Worm (Caenorhabditis elegans) whole organism, L2 larva: Measurements from ENCODE around the gene srsx-18.
A peak's percentile ranks its signal among the peaks of the same experiment; 100 is the strongest.

Source experiments
- C34F6.9 ChIP-seq: fragments of 150-350 bp; optimal IDR thresholded peaks from 2 replicates; lab custom pipeline; 2014; ENCODE audit warnings: missing biosample characterization, missing genetic modification characterization
- F13H6.1 ChIP-seq: sonication (generic microtip); optimal IDR thresholded peaks from 2 replicates; lab custom pipeline; 2016; ENCODE audit warnings: missing genetic modification characterization, missing compliant biosample characterization
- R02D3.7 ChIP-seq: fragments of 150-350 bp; optimal IDR thresholded peaks from 2 replicates; lab custom pipeline; 2014; ENCODE audit warnings: missing biosample characterization, missing genetic modification characterization
- Y55F3AM.14 ChIP-seq: fragments of 200-800 bp; sonication (Bioruptor generic); optimal IDR thresholded peaks from 2 replicates; lab custom pipeline; 2018; ENCODE audit warnings: mild to moderate bottlenecking, missing genetic modification characterization, missing compliant biosample characterization
- ZK546.5 ChIP-seq: sonication (generic microtip); optimal IDR thresholded peaks from 2 replicates; lab custom pipeline; 2017; ENCODE audit warnings: missing biosample characterization, missing genetic modification characterization
- aly-2 ChIP-seq: fragments of 150-350 bp; optimal IDR thresholded peaks from 2 replicates; lab custom pipeline; 2014; ENCODE audit warnings: missing biosample characterization, missing genetic modification characterization
- ama-1 ChIP-seq: fragments of 150-350 bp; optimal IDR thresholded peaks from 2 replicates; lab custom pipeline; 2018; ENCODE audit warnings: inconsistent platforms
- ceh-16 ChIP-seq: fragments of 150-350 bp; optimal IDR thresholded peaks from 2 replicates; lab custom pipeline; 2014; ENCODE audit warnings: missing biosample characterization, missing genetic modification characterization
- ceh-82 ChIP-seq: fragments of 150-350 bp; optimal IDR thresholded peaks from 2 replicates; lab custom pipeline; 2014; ENCODE audit warnings: missing biosample characterization, missing genetic modification characterization
- crh-2 ChIP-seq: sonication (generic microtip); optimal IDR thresholded peaks from 2 replicates; lab custom pipeline; 2017; ENCODE audit warnings: missing biosample characterization, missing genetic modification characterization
- egl-27 ChIP-seq: sonication (generic microtip); optimal IDR thresholded peaks from 3 replicates; lab custom pipeline; 2017; ENCODE audit warnings: missing biosample characterization, missing genetic modification reagents, missing genetic modification characterization
- elt-3 ChIP-seq: sonication (generic microtip); optimal IDR thresholded peaks from 2 replicates; lab custom pipeline; 2017; ENCODE audit warnings: missing biosample characterization, missing genetic modification characterization
- fos-1 ChIP-seq: fragments of 150-350 bp; optimal IDR thresholded peaks from 2 replicates; lab custom pipeline; 2014; ENCODE audit warnings: missing biosample characterization, missing genetic modification characterization
- gmeb-1 ChIP-seq: fragments of 150-350 bp; optimal IDR thresholded peaks from 2 replicates; lab custom pipeline; 2014; ENCODE audit warnings: missing biosample characterization, missing genetic modification characterization
- lin-11 ChIP-seq: fragments of 150-350 bp; sonication (generic microtip); optimal IDR thresholded peaks from 2 replicates; lab custom pipeline; 2014; ENCODE audit warnings: missing biosample characterization, missing genetic modification characterization, inconsistent platforms, mixed read lengths
- lin-13 ChIP-seq: fragments of 150-350 bp; optimal IDR thresholded peaks from 2 replicates; lab custom pipeline; 2014; ENCODE audit warnings: missing biosample characterization, missing genetic modification reagents, missing genetic modification characterization
- lin-39 ChIP-seq: fragments of 150-350 bp; optimal IDR thresholded peaks from 2 replicates; lab custom pipeline; 2014; ENCODE audit warnings: missing biosample characterization, missing genetic modification reagents, missing genetic modification characterization
- lsy-2 ChIP-seq, 2 experiments: fragments of 150-350 bp in 1 of 2; sonication (generic microtip) in 1 of 2; optimal IDR thresholded peaks; 2 replicates each; lab custom pipeline; 2014 to 2017; ENCODE audit warnings: missing biosample characterization in 2 of 2, missing genetic modification characterization in 2 of 2
- mab-5 ChIP-seq: fragments of 150-350 bp; optimal IDR thresholded peaks from 2 replicates; lab custom pipeline; 2014; ENCODE audit warnings: missing biosample characterization, missing genetic modification characterization
- mbf-1 ChIP-seq: sonication (generic microtip); optimal IDR thresholded peaks from 2 replicates; lab custom pipeline; 2017; ENCODE audit warnings: missing biosample characterization, missing genetic modification characterization
- mdl-1 ChIP-seq, 2 experiments: fragments of 150-350 bp in 1 of 2; sonication (generic microtip) in 1 of 2; optimal IDR thresholded peaks; 2 replicates each; lab custom pipeline; 2017; ENCODE audit warnings: missing biosample characterization in 2 of 2, missing genetic modification characterization in 2 of 2
- nhr-10 ChIP-seq: sonication (generic microtip); optimal IDR thresholded peaks from 2 replicates; lab custom pipeline; 2017; ENCODE audit warnings: missing biosample characterization, missing genetic modification characterization
- nhr-11 ChIP-seq: fragments of 150-350 bp; optimal IDR thresholded peaks from 2 replicates; lab custom pipeline; 2014; ENCODE audit warnings: missing biosample characterization, missing genetic modification characterization
- nhr-129 ChIP-seq: fragments of 150-350 bp; optimal IDR thresholded peaks from 2 replicates; lab custom pipeline; 2014; ENCODE audit warnings: missing biosample characterization, missing genetic modification characterization
- nhr-21 ChIP-seq: fragments of 150-350 bp; optimal IDR thresholded peaks from 2 replicates; lab custom pipeline; 2014; ENCODE audit warnings: missing biosample characterization, missing genetic modification characterization
- nhr-23 ChIP-seq: fragments of 150-350 bp; optimal IDR thresholded peaks from 2 replicates; lab custom pipeline; 2014; ENCODE audit warnings: missing biosample characterization, missing genetic modification reagents, missing genetic modification characterization
- nhr-25 ChIP-seq: fragments of 150-350 bp; sonication (generic microtip); optimal IDR thresholded peaks from 3 replicates; lab custom pipeline; 2014; ENCODE audit warnings: missing biosample characterization, missing genetic modification characterization
- nhr-6 ChIP-seq: fragments of 150-350 bp; optimal IDR thresholded peaks from 2 replicates; lab custom pipeline; 2014; ENCODE audit warnings: missing biosample characterization, missing genetic modification characterization
- nhr-77 ChIP-seq: fragments of 150-350 bp; optimal IDR thresholded peaks from 2 replicates; lab custom pipeline; 2014; ENCODE audit warnings: missing biosample characterization, missing genetic modification characterization
- peb-1 ChIP-seq: fragments of 150-350 bp; optimal IDR thresholded peaks from 2 replicates; lab custom pipeline; 2014; ENCODE audit warnings: missing biosample characterization, missing genetic modification characterization
- sem-4 ChIP-seq: fragments of 150-350 bp; optimal IDR thresholded peaks from 2 replicates; lab custom pipeline; 2014; ENCODE audit warnings: missing biosample characterization, missing genetic modification reagents, missing genetic modification characterization
- skn-1 ChIP-seq: sonication (generic microtip); optimal IDR thresholded peaks from 2 replicates; lab custom pipeline; 2017; ENCODE audit warnings: missing biosample characterization, missing genetic modification characterization
- sma-3 ChIP-seq: sonication (generic microtip); optimal IDR thresholded peaks from 2 replicates; lab custom pipeline; 2016; ENCODE audit warnings: missing genetic modification reagents, missing genetic modification characterization, missing compliant biosample characterization
- sma-9 ChIP-seq, 2 experiments: fragments of 150-350 bp in 1 of 2; sonication (generic microtip) in 1 of 2; optimal IDR thresholded peaks; 2 replicates each; lab custom pipeline; 2014 to 2016; ENCODE audit warnings: missing genetic modification characterization in 2 of 2, mild to moderate bottlenecking in 1 of 2, missing biosample characterization in 1 of 2, missing compliant biosample characterization in 1 of 2, missing genetic modification reagents in 1 of 2, moderate library complexity in 1 of 2
- snpc-4 ChIP-seq: fragments of 150-350 bp; optimal IDR thresholded peaks from 2 replicates; lab custom pipeline; 2014; ENCODE audit warnings: missing biosample characterization, missing genetic modification characterization
- unc-39 ChIP-seq: fragments of 150-350 bp; optimal IDR thresholded peaks from 2 replicates; lab custom pipeline; 2014; ENCODE audit warnings: missing biosample characterization, missing genetic modification characterization
- unc-55 ChIP-seq: fragments of 150-350 bp; sonication (generic microtip); optimal IDR thresholded peaks from 3 replicates; lab custom pipeline; 2014; ENCODE audit warnings: missing biosample characterization, missing genetic modification reagents, missing genetic modification characterization
- unc-62 ChIP-seq: fragments of 150-350 bp; optimal IDR thresholded peaks from 2 replicates; lab custom pipeline; 2014; ENCODE audit warnings: missing biosample characterization, missing genetic modification reagents, missing genetic modification characterization
- zag-1 ChIP-seq: fragments of 150-350 bp; optimal IDR thresholded peaks from 2 replicates; lab custom pipeline; 2014; ENCODE audit warnings: missing biosample characterization, missing genetic modification characterization
- ztf-1 ChIP-seq: fragments of 200-800 bp; sonication (Bioruptor generic); conservative IDR thresholded peaks from 2 replicates; pipeline ENCODE4 v1.3.6; 2022; ENCODE audit warnings: missing genetic modification characterization, missing compliant biosample characterization
- ztf-11 ChIP-seq: sonication (generic microtip); optimal IDR thresholded peaks from 2 replicates; lab custom pipeline; 2017; ENCODE audit warnings: missing biosample characterization, missing genetic modification characterization
- ztf-4 ChIP-seq: fragments of 150-350 bp; optimal IDR thresholded peaks from 2 replicates; lab custom pipeline; 2014; ENCODE audit warnings: missing biosample characterization, missing genetic modification characterization

srsx-18 gene

DNA sequence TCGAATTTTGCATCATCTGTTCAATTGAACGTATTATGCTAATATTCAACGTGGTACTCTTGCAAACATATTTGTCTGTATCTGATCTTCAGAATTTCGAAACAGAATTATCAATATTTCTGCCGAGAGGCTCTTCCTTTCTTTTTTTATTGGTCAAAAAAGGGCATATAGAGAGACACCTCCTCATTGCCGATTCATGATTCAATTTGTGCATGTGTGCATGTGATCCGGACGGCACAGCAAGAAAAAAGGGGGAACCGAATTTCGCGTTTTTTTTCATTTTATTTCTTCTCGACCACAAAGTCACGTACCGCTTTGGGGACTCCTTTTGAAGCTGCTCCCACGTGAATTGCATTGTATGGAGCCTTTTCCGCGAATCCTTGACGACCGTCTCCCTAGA lies 39.2 kb downstream of the srsx-18 start, which contains the start of gene mcp-1:
Gene mcp-1 (plus strand): TSS at position 292 of the 400 bp plus-strand sequence.
- TF ChIP-seq zag-1 (tag; lab: Kevin White, UChicago), result peak; percentile 14
- peak; percentile 32 for TF ChIP-seq C34F6.9
- peak; percentile 5 for TF ChIP-seq F13H6.1 (tag; lab: Kevin White, UChicago)
- no peak for TF ChIP-seq ztf-4 (tag; lab: Kevin White, UChicago)
- TF ChIP-seq sma-9 (GFP tag; optimal IDR thresholded peaks at IDR 0.05; lab: Kevin White, UChicago), result peak; percentile 27
- TF ChIP-seq sma-9 (tag; optimal IDR thresholded peaks at IDR 0.05; lab: Kevin White, UChicago), result no peak
- peak; percentile 24 for TF ChIP-seq nhr-129 (tag; lab: Kevin White, UChicago)

- TF ChIP-seq lin-13 (GFP tag; lab: Kevin White, UChicago), result no peak
- no peak for TF ChIP-seq ZK546.5
- no peak for TF ChIP-seq nhr-21
- no peak for TF ChIP-seq C34F6.9
- TF ChIP-seq unc-55 (GFP tag; lab: Kevin White, UChicago), result no peak
- TF ChIP-seq ztf-4 (tag; lab: Kevin White, UChicago), result no peak
- no peak for TF ChIP-seq unc-39
- no peak for TF ChIP-seq ceh-82 (tag; lab: Kevin White, UChicago)
These were observed 40.8 kb downstream of the srsx-18 start for ce11 chrV:5963092-5963491.

- TF ChIP-seq sma-9 (GFP tag; optimal IDR thresholded peaks at IDR 0.05; lab: Kevin White, UChicago), result peak; percentile 20
- no peak for TF ChIP-seq sma-9 (tag; optimal IDR thresholded peaks at IDR 0.05; lab: Kevin White, UChicago)
- TF ChIP-seq unc-55 (GFP tag; lab: Kevin White, UChicago), result peak; percentile 58
- TF ChIP-seq crh-2 (tag; lab: Kevin White, UChicago), result peak; percentile 44
- peak in 1 of 2 experiments; percentile 58 for TF ChIP-seq lsy-2 (tag; optimal IDR thresholded peaks at IDR 0.05; lab: Kevin White, UChicago)
- no peak for TF ChIP-seq elt-3
- TF ChIP-seq nhr-129 (tag; lab: Kevin White, UChicago), result peak; percentile 59
- peak; percentile 69 for TF ChIP-seq ama-1 (lab: Kevin White, UChicago)
- no peak for TF ChIP-seq mab-5 (tag; lab: Kevin White, UChicago)
- TF ChIP-seq gmeb-1 (tag; lab: Kevin White, UChicago), result peak; percentile 31
- TF ChIP-seq nhr-21, result no peak
- peak; percentile 66 for TF ChIP-seq F13H6.1 (tag; lab: Kevin White, UChicago)
- peak; percentile 68 for TF ChIP-seq C34F6.9
These were observed 41.4 kb downstream of the srsx-18 start, which contains the start of gene pcm-1 for ce11 chrV:5963696-5964095. Gene pcm-1 (minus strand): TSS chrV:5963882.

ce11 chrV:5964658-5965178 lies 42.4 kb downstream of the srsx-18 start:
- TF ChIP-seq sma-3 (GFP tag; lab: Kevin White, UChicago) (no peak), fos-1 (tag; lab: Kevin White, UChicago) (no peak), lin-11 (tag; lab: Kevin White, UChicago) (no peak), unc-55 (GFP tag; lab: Kevin White, UChicago) (peak; percentile 23), ZK546.5 (no peak), nhr-77 (no peak), lin-39 (tag; lab: Kevin White, UChicago) (no peak), sma-9 (GFP tag; optimal IDR thresholded peaks at IDR 0.05; lab: Kevin White, UChicago) (peak; percentile 22), sma-9 (tag; optimal IDR thresholded peaks at IDR 0.05; lab: Kevin White, UChicago) (no peak), crh-2 (tag; lab: Kevin White, UChicago) (peak; percentile 52), ceh-82 (tag; lab: Kevin White, UChicago) (no peak), nhr-10 (tag; lab: Kevin White, UChicago) (no peak), R02D3.7 (tag; lab: Kevin White, UChicago) (no peak), unc-62 (GFP tag; lab: Kevin White, UChicago) (no peak), ztf-4 (tag; lab: Kevin White, UChicago) (no peak), C34F6.9 (peak; percentile 58), nhr-6 (tag; lab: Kevin White, UChicago) (no peak), ceh-16 (tag; lab: Kevin White, UChicago) (no peak), egl-27 (tag; lab: Kevin White, UChicago) (no peak), nhr-129 (tag; lab: Kevin White, UChicago) (no peak), nhr-21 (no peak), lin-13 (GFP tag; lab: Kevin White, UChicago) (no peak), lsy-2 (tag; optimal IDR thresholded peaks at IDR 0.05; lab: Kevin White, UChicago) (peak in 1 of 2 experiments; percentile 21), mab-5 (tag; lab: Kevin White, UChicago) (no peak), skn-1 (tag; lab: Kevin White, UChicago) (no peak), mdl-1 (tag; optimal IDR thresholded peaks at IDR 0.05; lab: Kevin White, UChicago) (no peak), mbf-1 (tag; lab: Kevin White, UChicago) (no peak), zag-1 (tag; lab: Kevin White, UChicago) (peak; percentile 21), aly-2 (no peak), sem-4 (tag; lab: Kevin White, UChicago) (no peak), nhr-23 (no peak), ama-1 (lab: Kevin White, UChicago) (no peak), peb-1 (tag; lab: Kevin White, UChicago) (no peak), Y55F3AM.14 (GFP tag; lab: Kevin White, UChicago) (no peak), gmeb-1 (tag; lab: Kevin White, UChicago) (no peak), snpc-4 (no peak), elt-3 (no peak), F13H6.1 (tag; lab: Kevin White, UChicago) (peak; percentile 13), nhr-25 (tag; lab: Kevin White, UChicago) (no peak), nhr-11 (tag; lab: Kevin White, UChicago) (no peak), ztf-11 (tag; lab: Kevin White, UChicago) (no peak), ztf-1 (GFP tag; lab: Robert Waterston, UW) (no peak)
- TF ChIP-seq, all 48 proteins: peak for 7
